Worm (Caenorhabditis elegans) whole organism, L3 larva: ENCODE measurements around the gene mig-22.
A peak's percentile ranks its signal among the peaks of the same experiment; 100 is the strongest.

Source experiments
- R02D3.7 ChIP-seq: fragments of 150-350 bp; optimal IDR thresholded peaks from 2 replicates; lab custom pipeline; 2014; ENCODE audit warnings: missing biosample characterization, missing genetic modification characterization
- aly-2 ChIP-seq: fragments of 150-350 bp; optimal IDR thresholded peaks from 2 replicates; lab custom pipeline; 2014; ENCODE audit warnings: missing biosample characterization, missing genetic modification characterization
- ama-1 ChIP-seq: fragments of 150-350 bp; optimal IDR thresholded peaks from 2 replicates; lab custom pipeline; 2018
- ceh-28 ChIP-seq: fragments of 150-350 bp; optimal IDR thresholded peaks from 2 replicates; lab custom pipeline; 2014; ENCODE audit warnings: missing biosample characterization, missing genetic modification reagents, missing genetic modification characterization
- ceh-82 ChIP-seq: fragments of 150-350 bp; optimal IDR thresholded peaks from 2 replicates; lab custom pipeline; 2014; ENCODE audit warnings: missing biosample characterization, missing genetic modification characterization
- ceh-9 ChIP-seq: sonication (generic microtip); optimal IDR thresholded peaks from 2 replicates; lab custom pipeline; 2018; ENCODE audit warnings: missing biosample characterization, missing genetic modification characterization
- daf-12 ChIP-seq: fragments of 150-350 bp; optimal IDR thresholded peaks from 2 replicates; lab custom pipeline; 2014; ENCODE audit warnings: missing biosample characterization, missing genetic modification reagents, missing genetic modification characterization
- egl-27 ChIP-seq: sonication (generic microtip); optimal IDR thresholded peaks from 4 replicates; lab custom pipeline; 2017; ENCODE audit warnings: missing biosample characterization, missing genetic modification reagents, missing genetic modification characterization
- egl-5 ChIP-seq: fragments of 150-350 bp; optimal IDR thresholded peaks from 2 replicates; lab custom pipeline; 2017; ENCODE audit warnings: missing biosample characterization, missing genetic modification reagents, missing genetic modification characterization, inconsistent platforms
- elt-1 ChIP-seq: fragments of 150-350 bp; optimal IDR thresholded peaks from 2 replicates; lab custom pipeline; 2014; ENCODE audit warnings: missing biosample characterization, missing genetic modification characterization
- elt-2 ChIP-seq: sonication (generic microtip); optimal IDR thresholded peaks from 2 replicates; lab custom pipeline; 2016; ENCODE audit warnings: missing genetic modification reagents, mild to moderate bottlenecking, missing genetic modification characterization, missing compliant biosample characterization
- elt-3 ChIP-seq, 3 experiments: fragments of 150-350 bp in 1 of 3; sonication (generic microtip) in 2 of 3; optimal IDR thresholded peaks; 2 replicates in 2 of 3; 4 replicates in 1 of 3; lab custom pipeline; 2014 to 2017; ENCODE audit warnings: missing biosample characterization in 3 of 3, missing genetic modification characterization in 3 of 3
- fkh-10 ChIP-seq: sonication (generic microtip); optimal IDR thresholded peaks from 2 replicates; lab custom pipeline; 2017; ENCODE audit warnings: missing biosample characterization, missing genetic modification reagents, missing genetic modification characterization
- fkh-2 ChIP-seq: fragments of 150-350 bp; optimal IDR thresholded peaks from 2 replicates; lab custom pipeline; 2014; ENCODE audit warnings: missing biosample characterization, missing genetic modification reagents, missing genetic modification characterization
- fos-1 ChIP-seq: fragments of 150-350 bp; optimal IDR thresholded peaks from 2 replicates; lab custom pipeline; 2014; ENCODE audit warnings: missing biosample characterization, missing genetic modification characterization
- hmg-11 ChIP-seq: sonication (generic microtip); optimal IDR thresholded peaks from 2 replicates; lab custom pipeline; 2016; ENCODE audit warnings: missing genetic modification characterization, missing compliant biosample characterization
- jun-1 ChIP-seq: fragments of 150-350 bp; optimal IDR thresholded peaks from 2 replicates; lab custom pipeline; 2014; ENCODE audit warnings: missing biosample characterization, missing genetic modification reagents, missing genetic modification characterization
- lin-15B ChIP-seq: fragments of 150-350 bp; optimal IDR thresholded peaks from 2 replicates; lab custom pipeline; 2014; ENCODE audit warnings: missing biosample characterization, missing genetic modification characterization
- lin-39 ChIP-seq: fragments of 150-350 bp; optimal IDR thresholded peaks from 2 replicates; lab custom pipeline; 2018; ENCODE audit warnings: missing biosample characterization, missing genetic modification reagents, missing genetic modification characterization
- lsy-12 ChIP-seq: sonication (generic microtip); optimal IDR thresholded peaks from 2 replicates; lab custom pipeline; 2016; ENCODE audit warnings: mild to moderate bottlenecking, missing genetic modification characterization, missing compliant biosample characterization
- mdl-1 ChIP-seq: fragments of 150-350 bp; optimal IDR thresholded peaks from 2 replicates; lab custom pipeline; 2014; ENCODE audit warnings: missing biosample characterization, missing genetic modification characterization
- mml-1 ChIP-seq: fragments of 150-350 bp; sonication (generic microtip); optimal IDR thresholded peaks from 3 replicates; lab custom pipeline; 2014; ENCODE audit warnings: missing biosample characterization, missing genetic modification characterization
- nfya-1 ChIP-seq: sonication (generic microtip); optimal IDR thresholded peaks from 2 replicates; lab custom pipeline; 2017; ENCODE audit warnings: missing genetic modification characterization, mild to moderate bottlenecking, missing compliant biosample characterization, antibody characterized with exemption, moderate library complexity; ENCODE audit not compliant: insufficient read depth
- nhr-11 ChIP-seq: fragments of 150-350 bp; optimal IDR thresholded peaks from 2 replicates; lab custom pipeline; 2014; ENCODE audit warnings: missing biosample characterization, missing genetic modification characterization
- nhr-23 ChIP-seq: fragments of 150-350 bp; optimal IDR thresholded peaks from 2 replicates; lab custom pipeline; 2014; ENCODE audit warnings: missing biosample characterization, missing genetic modification reagents, missing genetic modification characterization
- nhr-25 ChIP-seq: sonication (generic microtip); optimal IDR thresholded peaks from 2 replicates; lab custom pipeline; 2017; ENCODE audit warnings: missing biosample characterization, missing genetic modification characterization
- nhr-28 ChIP-seq: fragments of 150-350 bp; optimal IDR thresholded peaks from 2 replicates; lab custom pipeline; 2014; ENCODE audit warnings: missing biosample characterization, missing genetic modification characterization
- nhr-43 ChIP-seq: sonication (generic microtip); optimal IDR thresholded peaks from 2 replicates; lab custom pipeline; 2016; ENCODE audit warnings: mild to moderate bottlenecking, missing genetic modification characterization, missing compliant biosample characterization; ENCODE audit not compliant: poor library complexity, severe bottlenecking
- nhr-67 ChIP-seq: fragments of 150-350 bp; optimal IDR thresholded peaks from 2 replicates; lab custom pipeline; 2014; ENCODE audit warnings: missing biosample characterization, missing genetic modification characterization
- nhr-76 ChIP-seq: fragments of 150-350 bp; sonication (generic microtip); optimal IDR thresholded peaks from 5 replicates; lab custom pipeline; 2014; ENCODE audit warnings: missing biosample characterization, missing genetic modification characterization
- nhr-77 ChIP-seq: fragments of 150-350 bp; optimal IDR thresholded peaks from 2 replicates; lab custom pipeline; 2014; ENCODE audit warnings: missing biosample characterization, missing genetic modification characterization
- pha-4 ChIP-seq: fragments of 150-350 bp; optimal IDR thresholded peaks from 2 replicates; lab custom pipeline; 2014; ENCODE audit warnings: missing biosample characterization, missing genetic modification reagents, missing genetic modification characterization
- pqm-1 ChIP-seq: fragments of 150-350 bp; optimal IDR thresholded peaks from 2 replicates; lab custom pipeline; 2017; ENCODE audit warnings: missing biosample characterization, missing genetic modification characterization, inconsistent platforms
- sea-2 ChIP-seq: fragments of 150-350 bp; sonication (generic microtip); optimal IDR thresholded peaks from 4 replicates; lab custom pipeline; 2014; ENCODE audit warnings: missing biosample characterization, missing genetic modification reagents, missing genetic modification characterization
- skn-1 ChIP-seq: fragments of 150-350 bp; optimal IDR thresholded peaks from 2 replicates; lab custom pipeline; 2014; ENCODE audit warnings: missing biosample characterization, missing genetic modification characterization
- snpc-4 ChIP-seq: fragments of 150-350 bp; optimal IDR thresholded peaks from 2 replicates; lab custom pipeline; 2014; ENCODE audit warnings: missing biosample characterization, missing genetic modification characterization
- tbx-2 ChIP-seq: sonication (generic microtip); optimal IDR thresholded peaks from 2 replicates; lab custom pipeline; 2016; ENCODE audit warnings: mild to moderate bottlenecking, missing genetic modification characterization, missing compliant biosample characterization
- unc-62 ChIP-seq: fragments of 150-350 bp; sonication (generic microtip); optimal IDR thresholded peaks from 4 replicates; lab custom pipeline; 2014; ENCODE audit warnings: missing biosample characterization, missing genetic modification reagents, missing genetic modification characterization
- zag-1 ChIP-seq: fragments of 150-350 bp; optimal IDR thresholded peaks from 2 replicates; lab custom pipeline; 2014; ENCODE audit warnings: missing biosample characterization, missing genetic modification characterization
- ztf-11 ChIP-seq: fragments of 150-350 bp; optimal IDR thresholded peaks from 2 replicates; lab custom pipeline; 2014; ENCODE audit warnings: missing biosample characterization, missing genetic modification characterization
- ztf-4 ChIP-seq: fragments of 150-350 bp; optimal IDR thresholded peaks from 2 replicates; lab custom pipeline; 2014; ENCODE audit warnings: missing biosample characterization, missing genetic modification characterization

Gene mig-22

DNA sequence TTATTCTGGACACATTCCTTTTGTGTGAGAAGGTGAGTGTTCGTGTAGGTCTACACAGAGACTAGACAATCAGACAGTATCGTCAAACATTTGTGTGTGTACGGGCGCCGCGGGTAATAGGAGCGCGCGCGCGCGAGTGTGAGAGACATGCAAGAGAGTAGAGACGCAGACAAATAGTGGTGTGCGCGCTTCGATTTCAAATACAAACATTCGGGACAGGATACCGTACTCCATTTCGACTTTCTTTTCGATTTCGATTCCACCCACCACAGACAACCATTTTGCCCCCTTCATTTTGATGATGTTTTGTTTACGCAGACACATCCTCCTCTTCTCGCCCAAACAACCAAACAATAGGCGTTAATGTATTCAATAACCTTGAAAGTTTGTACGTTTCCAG lies 27.7 kb upstream of the mig-22 start:
- TF ChIP-seq daf-12 (tag; lab: Kevin White, UChicago) (no peak), elt-3 (tag; optimal IDR thresholded peaks at IDR 0.05; lab: Kevin White, UChicago) (no peak), sea-2 (GFP tag; lab: Kevin White, UChicago) (no peak), ama-1 (lab: Kevin White, UChicago) (peak; percentile 77), nhr-43 (peak; percentile 69), nhr-11 (tag; lab: Kevin White, UChicago) (no peak), nhr-25 (peak; percentile 91), ceh-82 (tag; lab: Kevin White, UChicago) (no peak), lin-15B (peak; percentile 49), fos-1 (tag; lab: Kevin White, UChicago) (no peak), lin-39 (tag; lab: Kevin White, UChicago) (peak; percentile 79), ztf-4 (tag; lab: Kevin White, UChicago) (no peak), nhr-76 (tag; lab: Kevin White, UChicago) (no peak), egl-27 (tag; lab: Kevin White, UChicago) (peak; percentile 42), unc-62 (GFP tag; lab: Kevin White, UChicago) (no peak), lsy-12 (tag; lab: Kevin White, UChicago) (peak; percentile 87), R02D3.7 (peak; percentile 30), pqm-1 (tag; lab: Kevin White, UChicago) (peak; percentile 20), nhr-23 (tag; lab: Kevin White, UChicago) (peak; percentile 86), tbx-2 (no peak), snpc-4 (tag; lab: Kevin White, UChicago) (peak; percentile 72), ceh-28 (tag; lab: Kevin White, UChicago) (peak; percentile 17), hmg-11 (peak; percentile 79), pha-4 (tag; lab: Kevin White, UChicago) (peak; percentile 95), nfya-1 (tag; lab: Kevin White, UChicago) (peak; percentile 68), elt-2 (peak; percentile 75), jun-1 (tag; lab: Kevin White, UChicago) (peak; percentile 86), zag-1 (tag; lab: Kevin White, UChicago) (no peak), aly-2 (no peak), mdl-1 (peak; percentile 31), elt-1 (tag; lab: Kevin White, UChicago) (peak; percentile 52), skn-1 (tag; lab: Kevin White, UChicago) (peak; percentile 33), egl-5 (tag; lab: Kevin White, UChicago) (peak; percentile 31), nhr-67 (tag; lab: Kevin White, UChicago) (no peak), nhr-28 (tag; lab: Kevin White, UChicago) (no peak), ceh-9 (tag; lab: Kevin White, UChicago) (no peak)

DNA sequence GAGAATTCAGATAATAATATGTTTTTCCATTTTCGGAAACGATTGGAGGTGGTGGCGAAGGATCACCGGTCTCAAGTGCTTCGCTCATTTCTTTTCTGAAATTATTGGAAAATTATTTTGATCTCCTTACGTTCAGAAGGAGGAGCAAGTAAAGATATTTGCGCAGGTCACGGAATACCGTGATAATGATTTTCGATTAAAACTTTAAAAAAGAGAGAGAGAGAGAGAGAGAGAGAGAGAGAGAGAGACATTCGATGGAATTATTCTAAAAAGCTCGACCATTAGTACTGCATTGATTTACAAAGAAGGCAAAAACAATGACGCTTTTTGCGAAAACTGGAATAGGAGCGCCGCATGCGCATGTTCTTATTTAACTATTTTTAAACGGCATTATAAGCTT lies 25.1 kb upstream of the mig-22 start, which contains the start of gene ztf-1:
ztf-1 (minus strand) TSS at position 101 of the 400 bp plus-strand sequence.
- TF ChIP-seq pqm-1 (tag; lab: Kevin White, UChicago) (no peak), R02D3.7 (no peak), mml-1 (tag; lab: Kevin White, UChicago) (no peak), zag-1 (tag; lab: Kevin White, UChicago) (no peak)

DNA sequence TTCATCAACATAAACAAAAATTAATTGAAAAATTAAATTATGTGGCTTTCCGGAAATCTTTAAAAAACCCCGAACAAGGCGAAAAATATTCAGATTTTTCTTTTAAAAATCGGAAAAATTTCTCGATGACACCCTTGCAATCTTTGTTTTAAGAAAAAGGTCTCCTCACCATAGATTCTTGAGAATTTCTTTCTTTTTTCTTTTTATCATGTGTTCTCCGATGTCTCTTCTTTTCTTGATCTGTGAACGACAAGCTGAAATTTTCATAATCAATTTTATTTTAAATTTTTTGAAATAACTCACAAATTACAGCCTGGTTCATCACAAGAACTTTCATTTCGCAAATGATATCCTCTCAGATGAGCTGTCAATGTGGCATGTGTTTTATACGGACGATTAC lies 24.1 kb upstream of the mig-22 start, which contains the start of the genes zfp-1 and F54F2.14:
zfp-1 (plus strand) TSS at position 301 of the 400 bp plus-strand sequence.
F54F2.14 (plus strand) TSS at position 312 of the 400 bp plus-strand sequence.
- TF ChIP-seq fkh-10 (GFP tag; lab: Kevin White, UChicago) (no peak), fos-1 (tag; lab: Kevin White, UChicago) (no peak), mml-1 (tag; lab: Kevin White, UChicago) (no peak), tbx-2 (no peak), fkh-2 (no peak), elt-3 (tag; optimal IDR thresholded peaks at IDR 0.05; lab: Kevin White, UChicago) (no peak), nhr-77 (tag; lab: Kevin White, UChicago) (no peak), ztf-11 (no peak), lsy-12 (tag; lab: Kevin White, UChicago) (no peak), pha-4 (tag; lab: Kevin White, UChicago) (no peak), daf-12 (tag; lab: Kevin White, UChicago) (no peak), lin-15B (no peak)
